Worm (Caenorhabditis elegans): ENCODE measurements around the gene C28A5.1.

The C28A5.1 gene

DNA sequence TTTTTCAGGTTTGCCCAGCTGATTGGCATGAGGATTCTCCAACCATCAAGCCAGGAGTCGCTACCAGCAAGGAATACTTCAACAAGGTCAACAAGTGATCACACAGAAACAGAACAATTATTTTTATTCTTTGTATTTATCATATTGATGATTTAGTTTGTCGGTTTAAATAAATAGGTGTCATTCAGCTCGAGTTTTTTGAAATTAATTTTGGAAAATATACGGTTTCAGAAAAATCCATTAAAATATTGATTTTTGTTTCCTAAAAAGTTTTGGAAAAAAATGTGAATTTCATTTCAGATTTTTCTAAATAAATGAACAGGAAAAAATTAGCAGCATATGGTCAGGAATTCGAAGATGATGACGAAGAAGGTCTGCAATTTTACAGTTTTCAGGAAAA is 25.9 kb downstream of the C28A5.1 start, which contains the start of gene gpch-1:
Gene gpch-1, plus strand, starts transcription at position 301 of the 400 bp plus-strand sequence.
- TF ChIP-seq ref-1 (GFP tag; conservative IDR thresholded peaks at IDR 0.05) (no peak), ztf-29 (GFP tag; IDR thresholded peaks at IDR 0.05) (no peak), med-1 (GFP tag; optimal IDR thresholded peaks at IDR 0.05; ENCODE audit: insufficient read depth) (no peak)

DNA sequence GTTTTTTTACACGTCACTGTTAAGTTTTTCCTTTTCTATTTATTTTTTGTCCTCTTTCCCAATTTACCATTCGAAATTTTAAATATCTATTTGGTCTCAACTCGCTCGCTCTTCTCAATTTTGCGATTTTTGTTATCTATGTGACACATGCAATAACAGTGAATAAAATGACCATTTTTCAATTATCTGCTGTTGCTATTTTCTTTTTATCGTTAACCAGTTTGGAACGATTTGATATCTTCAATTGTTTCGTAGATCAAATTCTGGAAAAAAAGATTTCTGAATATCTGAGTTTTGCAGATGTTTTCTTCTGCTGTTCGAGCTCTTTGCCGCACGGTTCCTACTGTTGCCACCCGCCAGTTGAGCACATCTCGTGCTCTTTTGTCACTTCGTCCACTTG is 27.0 kb downstream of the C28A5.1 start, which contains the start of gene prdx-3:
Gene prdx-3, plus strand, starts transcription at position 301 of the 400 bp plus-strand sequence.
- no peak for TF ChIP-seq med-1 (GFP tag; optimal IDR thresholded peaks at IDR 0.05; ENCODE audit: insufficient read depth)
- no peak for TF ChIP-seq ref-1 (GFP tag; conservative IDR thresholded peaks at IDR 0.05)
- TF ChIP-seq klf-2 (GFP tag; conservative IDR thresholded peaks at IDR 0.05) = no peak
- TF ChIP-seq ztf-29 (GFP tag; IDR thresholded peaks at IDR 0.05) = no peak
- TF ChIP-seq ztf-23 (GFP tag; IDR thresholded peaks at IDR 0.05) = no peak
- no peak for TF ChIP-seq flt-1 (GFP tag; IDR thresholded peaks at IDR 0.05)
- no peak for TF ChIP-seq tab-1 (GFP tag; IDR thresholded peaks at IDR 0.05)
- TF ChIP-seq cog-1 (tag; optimal IDR thresholded peaks at IDR 0.05) = no peak
- no peak for TF ChIP-seq T22C8.4 (GFP tag; IDR thresholded peaks at IDR 0.05)

DNA sequence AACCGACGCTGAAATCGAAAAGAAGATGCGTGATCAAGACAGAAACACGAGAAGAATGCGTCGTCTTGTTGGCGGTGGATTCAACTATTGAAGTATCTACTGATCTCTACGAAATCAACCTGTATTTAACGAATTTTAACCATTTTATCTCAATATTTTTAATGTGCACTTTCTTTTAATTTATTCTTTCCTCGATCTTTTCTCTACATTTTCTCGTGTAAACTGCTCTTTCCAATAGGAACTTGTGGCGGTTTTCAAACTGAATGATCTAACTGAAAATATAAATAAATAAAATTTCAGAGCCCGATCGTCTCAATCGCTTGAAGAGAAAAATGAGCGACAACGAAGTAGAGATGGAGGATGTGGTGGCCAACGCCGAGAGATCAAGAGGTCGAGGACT is 28.2 kb downstream of the C28A5.1 start, which contains the start of gene rnp-4:
Gene rnp-4, plus strand, starts transcription at position 301 of the 400 bp plus-strand sequence.
- TF ChIP-seq cog-1 (tag; optimal IDR thresholded peaks at IDR 0.05) (no peak), klf-2 (GFP tag; conservative IDR thresholded peaks at IDR 0.05) (no peak), T22C8.4 (GFP tag; IDR thresholded peaks at IDR 0.05) (no peak), tab-1 (GFP tag; IDR thresholded peaks at IDR 0.05) (no peak), med-1 (GFP tag; optimal IDR thresholded peaks at IDR 0.05; ENCODE audit: insufficient read depth) (no peak), ztf-23 (GFP tag; IDR thresholded peaks at IDR 0.05) (no peak), ref-1 (GFP tag; conservative IDR thresholded peaks at IDR 0.05) (no peak), flt-1 (GFP tag; IDR thresholded peaks at IDR 0.05) (no peak), ztf-29 (GFP tag; IDR thresholded peaks at IDR 0.05) (no peak)

DNA sequence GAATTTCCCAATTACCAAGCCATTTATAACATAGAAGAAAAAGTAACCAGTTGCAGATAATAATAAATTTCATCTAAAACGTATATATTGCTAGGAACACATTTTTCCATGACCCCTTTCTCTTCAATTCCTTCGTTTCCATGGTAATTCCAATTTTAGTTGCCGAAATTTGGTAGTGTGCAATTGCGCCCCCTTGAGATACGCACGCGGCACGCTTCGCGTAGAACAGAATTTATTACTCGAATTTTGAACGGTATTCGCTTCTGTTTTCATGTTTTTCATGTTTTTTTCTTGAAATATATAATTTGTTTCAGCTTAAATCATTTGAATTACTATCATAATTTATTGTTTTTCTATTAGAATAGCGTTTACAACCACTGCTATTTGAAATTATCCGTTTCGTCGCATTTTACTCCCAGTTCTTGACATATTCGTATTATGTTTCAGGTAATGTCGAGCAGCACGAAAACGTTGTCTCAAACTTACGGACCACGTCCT is 29.8 kb downstream of the C28A5.1 start, which contains the start of the genes R07E5.17 and snfc-5:
Gene R07E5.17, minus strand, starts transcription at position 98 of the 498 bp plus-strand sequence.
Gene snfc-5, plus strand, starts transcription at position 448 of the 498 bp plus-strand sequence.
- TF ChIP-seq klf-2 (GFP tag; conservative IDR thresholded peaks at IDR 0.05) (no peak), ztf-29 (GFP tag; IDR thresholded peaks at IDR 0.05) (no peak), flt-1 (GFP tag; IDR thresholded peaks at IDR 0.05) (no peak), ref-1 (GFP tag; conservative IDR thresholded peaks at IDR 0.05) (no peak), T22C8.4 (GFP tag; IDR thresholded peaks at IDR 0.05) (no peak), cog-1 (tag; optimal IDR thresholded peaks at IDR 0.05) (no peak), ztf-23 (GFP tag; IDR thresholded peaks at IDR 0.05) (no peak), med-1 (GFP tag; optimal IDR thresholded peaks at IDR 0.05; ENCODE audit: insufficient read depth) (no peak), tab-1 (GFP tag; IDR thresholded peaks at IDR 0.05) (no peak)

DNA sequence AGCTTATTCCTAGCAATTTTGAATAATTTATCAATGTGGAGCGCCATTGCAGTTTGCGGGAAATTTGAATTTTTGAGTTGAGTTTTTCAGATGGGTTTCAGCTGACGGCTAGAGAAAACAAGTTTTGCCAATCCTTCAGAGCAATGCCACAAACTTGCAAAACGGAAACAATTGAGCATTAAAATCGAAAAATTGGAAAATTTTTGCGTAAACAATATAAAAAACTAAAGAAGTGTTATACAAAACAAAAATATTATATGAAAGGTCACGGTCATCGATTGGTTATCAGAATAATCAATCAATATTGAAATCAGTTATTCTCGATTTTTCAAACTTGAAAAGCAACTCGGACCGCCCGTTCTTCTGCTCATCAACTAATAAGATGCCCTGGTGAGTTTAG is 33.0 kb downstream of the C28A5.1 start, which contains the start of gene R07E5.15:
Gene R07E5.15, plus strand, starts transcription at position 301 of the 400 bp plus-strand sequence.
- TF ChIP-seq med-1 (GFP tag; optimal IDR thresholded peaks at IDR 0.05; ENCODE audit: insufficient read depth) (no peak), tab-1 (GFP tag; IDR thresholded peaks at IDR 0.05) (no peak), ztf-29 (GFP tag; IDR thresholded peaks at IDR 0.05) (no peak), ztf-23 (GFP tag; IDR thresholded peaks at IDR 0.05) (no peak), klf-2 (GFP tag; conservative IDR thresholded peaks at IDR 0.05) (no peak), T22C8.4 (GFP tag; IDR thresholded peaks at IDR 0.05) (no peak), cog-1 (tag; optimal IDR thresholded peaks at IDR 0.05) (no peak), ref-1 (GFP tag; conservative IDR thresholded peaks at IDR 0.05) (no peak), flt-1 (GFP tag; IDR thresholded peaks at IDR 0.05) (no peak)

DNA sequence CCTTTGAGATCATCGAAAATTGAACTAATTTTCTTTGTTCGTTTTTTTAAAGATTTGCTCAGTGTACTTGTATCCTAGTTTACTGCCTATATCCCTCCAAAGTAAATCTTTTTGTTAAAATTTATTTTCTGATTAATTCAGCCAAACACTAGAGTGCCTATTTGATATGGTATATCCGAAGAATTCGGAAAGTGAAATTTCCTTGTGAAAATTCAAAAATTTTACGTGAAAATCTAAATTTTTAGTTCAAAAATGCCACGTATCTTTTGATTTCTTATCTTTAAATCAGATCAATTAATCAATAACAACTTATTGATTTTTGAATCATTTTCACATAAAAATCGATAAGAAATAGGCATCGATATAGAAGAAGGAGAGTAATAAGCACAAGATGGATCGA is 35.7 kb downstream of the C28A5.1 start, which contains the start of gene R07E5.6:
Gene R07E5.6, plus strand, starts transcription at position 301 of the 400 bp plus-strand sequence.
- TF ChIP-seq T22C8.4 (GFP tag; IDR thresholded peaks at IDR 0.05) = no peak
- no peak for TF ChIP-seq med-1 (GFP tag; optimal IDR thresholded peaks at IDR 0.05; ENCODE audit: insufficient read depth)
- TF ChIP-seq ref-1 (GFP tag; conservative IDR thresholded peaks at IDR 0.05) = no peak
- TF ChIP-seq tab-1 (GFP tag; IDR thresholded peaks at IDR 0.05) = no peak
- no peak for TF ChIP-seq klf-2 (GFP tag; conservative IDR thresholded peaks at IDR 0.05)
- no peak for TF ChIP-seq ztf-29 (GFP tag; IDR thresholded peaks at IDR 0.05)
- no peak for TF ChIP-seq cog-1 (tag; optimal IDR thresholded peaks at IDR 0.05)
- no peak for TF ChIP-seq flt-1 (GFP tag; IDR thresholded peaks at IDR 0.05)
- no peak for TF ChIP-seq ztf-23 (GFP tag; IDR thresholded peaks at IDR 0.05)

DNA sequence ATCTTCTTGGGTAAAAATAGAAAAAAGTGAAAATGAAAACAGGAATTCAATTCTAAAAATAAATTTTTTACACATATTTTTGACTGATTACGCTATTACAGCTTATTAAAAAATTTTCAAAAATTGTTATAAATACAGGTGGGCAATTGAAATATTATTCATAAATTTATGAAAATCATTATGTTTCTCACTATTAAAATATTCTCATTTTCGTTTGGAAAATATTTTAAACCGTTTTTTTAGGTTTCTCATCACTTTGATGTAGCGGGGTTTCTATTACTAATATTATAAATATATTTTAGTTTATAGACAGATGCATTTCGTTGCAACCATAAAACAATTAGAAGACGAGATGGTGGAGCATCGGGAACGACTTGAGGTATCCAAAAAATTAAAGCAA is 37.0 kb downstream of the C28A5.1 start, which contains the start of gene R07E5.5:
Gene R07E5.5, plus strand, starts transcription at position 301 of the 400 bp plus-strand sequence.
- TF ChIP-seq ztf-29 (GFP tag; IDR thresholded peaks at IDR 0.05) (no peak), T22C8.4 (GFP tag; IDR thresholded peaks at IDR 0.05) (no peak), cog-1 (tag; optimal IDR thresholded peaks at IDR 0.05) (no peak), med-1 (GFP tag; optimal IDR thresholded peaks at IDR 0.05; ENCODE audit: insufficient read depth) (no peak), klf-2 (GFP tag; conservative IDR thresholded peaks at IDR 0.05) (no peak), ref-1 (GFP tag; conservative IDR thresholded peaks at IDR 0.05) (no peak), tab-1 (GFP tag; IDR thresholded peaks at IDR 0.05) (no peak), ztf-23 (GFP tag; IDR thresholded peaks at IDR 0.05) (no peak), flt-1 (GFP tag; IDR thresholded peaks at IDR 0.05) (no peak)

DNA sequence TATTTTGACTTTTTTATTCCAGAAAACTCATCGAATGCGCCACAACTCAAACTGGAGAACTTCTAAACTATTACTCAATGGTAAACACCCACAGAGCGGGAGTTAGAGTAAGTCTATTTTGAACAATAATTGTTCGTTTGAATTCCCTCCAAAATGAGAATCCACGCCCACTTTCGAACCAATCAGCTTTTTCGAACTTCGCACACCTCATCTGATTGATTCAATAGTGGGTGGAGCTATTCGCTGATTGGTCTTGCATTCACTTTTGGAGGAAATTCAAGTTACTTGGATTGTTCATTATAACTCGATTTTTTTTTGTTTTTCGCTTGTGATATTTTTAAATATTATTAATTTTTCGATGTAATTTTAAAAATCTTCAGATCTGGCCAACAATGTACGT is 38.3 kb downstream of the C28A5.1 start:
- no peak for TF ChIP-seq klf-2 (GFP tag; conservative IDR thresholded peaks at IDR 0.05)
- TF ChIP-seq T22C8.4 (GFP tag; IDR thresholded peaks at IDR 0.05) = no peak
- TF ChIP-seq cog-1 (tag; optimal IDR thresholded peaks at IDR 0.05) = no peak
- TF ChIP-seq ref-1 (GFP tag; conservative IDR thresholded peaks at IDR 0.05) = no peak
- TF ChIP-seq ztf-23 (GFP tag; IDR thresholded peaks at IDR 0.05) = no peak
- TF ChIP-seq flt-1 (GFP tag; IDR thresholded peaks at IDR 0.05) = no peak
- no peak for TF ChIP-seq tab-1 (GFP tag; IDR thresholded peaks at IDR 0.05)
- TF ChIP-seq med-1 (GFP tag; optimal IDR thresholded peaks at IDR 0.05; ENCODE audit: insufficient read depth) = no peak
- no peak for TF ChIP-seq ztf-29 (GFP tag; IDR thresholded peaks at IDR 0.05)

DNA sequence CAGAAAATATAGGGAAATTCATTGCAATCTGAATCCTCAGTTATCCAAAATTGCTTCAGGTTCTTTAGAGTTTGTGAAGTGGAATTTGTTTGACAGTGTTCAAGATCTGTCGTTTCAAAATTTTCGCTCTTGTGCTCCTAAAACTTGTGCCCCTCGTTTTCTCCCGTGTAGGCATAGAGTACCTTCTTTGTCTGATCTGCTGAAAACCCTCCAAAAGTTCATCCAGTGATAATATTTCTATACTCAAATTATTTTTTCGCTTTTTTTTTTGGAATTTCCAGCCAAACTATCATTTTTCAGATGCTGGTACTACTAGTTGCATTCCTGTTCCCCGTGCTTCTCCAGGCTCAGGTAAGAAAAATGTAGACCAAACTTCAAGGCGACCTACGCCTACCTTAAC is 39.6 kb downstream of the C28A5.1 start, which contains the start of gene R07E5.4:
Gene R07E5.4, plus strand, starts transcription at position 301 of the 400 bp plus-strand sequence.
- TF ChIP-seq cog-1 (tag; optimal IDR thresholded peaks at IDR 0.05) = no peak
- no peak for TF ChIP-seq med-1 (GFP tag; optimal IDR thresholded peaks at IDR 0.05; ENCODE audit: insufficient read depth)
- no peak for TF ChIP-seq ref-1 (GFP tag; conservative IDR thresholded peaks at IDR 0.05)
- no peak for TF ChIP-seq flt-1 (GFP tag; IDR thresholded peaks at IDR 0.05)
- no peak for TF ChIP-seq tab-1 (GFP tag; IDR thresholded peaks at IDR 0.05)
- no peak for TF ChIP-seq ztf-23 (GFP tag; IDR thresholded peaks at IDR 0.05)
- TF ChIP-seq klf-2 (GFP tag; conservative IDR thresholded peaks at IDR 0.05) = no peak
- no peak for TF ChIP-seq ztf-29 (GFP tag; IDR thresholded peaks at IDR 0.05)
- no peak for TF ChIP-seq T22C8.4 (GFP tag; IDR thresholded peaks at IDR 0.05)
